Fruit fly (Drosophila melanogaster): ENCODE results near the gene CG15279.
"Not testable (repeated sequence)": the region's sequence is repeated elsewhere in the genome, so short reads cannot be mapped to it uniquely, and the experiment has no call there.

CG15279 gene

dm6 chr2L:14851678-14852077, at the start of gene CG15279:
CG15279 (minus strand) TSS chr2L:14851749.
- no peak for TF ChIP-seq CG8478 (optimal IDR thresholded peaks at IDR 0.05)
- peak in 1 of 2 experiments; percentile 8 for TF ChIP-seq CTCF (optimal IDR thresholded peaks at IDR 0.05)

dm6 chr2L:14887530-14887929, 36.0 kb upstream of the CG15279 start:
- TF ChIP-seq CTCF (optimal IDR thresholded peaks at IDR 0.05) (no peak), CG8478 (optimal IDR thresholded peaks at IDR 0.05) (no peak)

- TF ChIP-seq CTCF, CG8478 (optimal IDR thresholded peaks at IDR 0.05): not testable (repeated sequence)
Measured at dm6 chr2L:14883621-14884020, 32.1 kb upstream of the CG15279 start, which contains the start of gene ProtB. ProtB (minus strand) TSS chr2L:14883721.

DNA sequence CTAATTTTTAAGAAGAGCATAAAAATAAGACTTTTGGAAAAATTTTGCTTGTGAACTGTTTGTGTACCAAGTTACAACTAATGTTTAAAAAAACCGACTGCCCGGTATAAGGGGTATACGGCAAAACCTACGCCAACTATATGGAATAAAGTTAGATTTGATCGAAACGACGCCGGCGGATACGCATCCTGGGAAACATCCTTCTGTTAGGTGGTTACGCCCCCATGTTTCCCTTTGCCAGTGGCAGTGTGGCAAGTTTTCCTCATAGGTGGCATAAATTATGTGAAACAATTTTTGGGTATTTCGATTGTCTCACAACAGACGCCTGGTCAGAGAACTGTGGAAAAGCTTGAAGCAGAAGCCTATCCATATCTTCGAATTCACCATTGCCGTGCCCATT, 30.0 kb upstream of the CG15279 start, which contains the start of gene ProtA:
TSS of gene ProtA (minus strand) at position 101 of the 400 bp plus-strand sequence.
- TF ChIP-seq CG8478, CTCF (optimal IDR thresholded peaks at IDR 0.05): not testable (repeated sequence)

DNA sequence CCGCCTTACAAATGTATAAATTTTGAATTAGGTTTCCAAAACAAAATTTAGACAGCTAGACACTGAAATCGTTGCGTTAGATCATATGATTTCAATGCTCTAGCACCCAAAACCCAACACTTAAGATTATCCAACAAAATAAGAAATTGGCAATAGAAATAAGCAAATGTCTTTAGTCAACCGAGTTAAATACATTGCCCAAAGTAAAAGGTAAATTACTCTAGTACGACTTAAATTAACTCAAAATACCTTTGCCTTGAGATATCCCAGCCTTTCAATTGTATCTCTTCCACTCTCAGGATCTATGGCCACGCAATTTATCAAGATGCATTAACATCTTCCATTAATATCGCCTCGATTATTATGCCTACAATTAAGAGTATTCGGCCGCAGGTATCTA, 24.7 kb upstream of the CG15279 start, which contains the start of gene CG15278:
TSS of gene CG15278 (minus strand) at position 101 of the 400 bp plus-strand sequence.
- TF ChIP-seq CTCF (optimal IDR thresholded peaks at IDR 0.05): no peak
- TF ChIP-seq CG8478 (optimal IDR thresholded peaks at IDR 0.05): no peak

DNA sequence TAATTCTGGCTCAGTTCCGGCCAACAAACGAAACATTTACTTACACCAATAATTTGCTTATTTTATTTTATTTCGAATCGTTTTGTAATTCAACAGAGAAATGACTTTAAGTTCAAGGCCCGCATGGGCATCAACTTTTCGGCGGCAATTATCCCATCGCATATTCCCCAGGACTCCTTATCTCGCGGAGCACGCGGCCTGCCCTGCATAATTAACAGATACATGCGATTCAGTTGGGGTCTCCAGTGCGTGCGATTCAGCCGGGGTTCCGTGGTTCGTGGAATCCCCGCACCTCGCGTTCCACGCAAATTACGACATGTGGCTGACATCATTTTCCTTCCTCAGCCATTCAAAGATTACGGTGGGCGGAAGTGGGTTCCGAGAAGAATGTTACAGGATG, 20.4 kb upstream of the CG15279 start, which contains the start of gene CG4480:
TSS of gene CG4480 (minus strand) at position 101 of the 400 bp plus-strand sequence.
- TF ChIP-seq CTCF (optimal IDR thresholded peaks at IDR 0.05): no peak
- TF ChIP-seq CG8478 (optimal IDR thresholded peaks at IDR 0.05): no peak

DNA sequence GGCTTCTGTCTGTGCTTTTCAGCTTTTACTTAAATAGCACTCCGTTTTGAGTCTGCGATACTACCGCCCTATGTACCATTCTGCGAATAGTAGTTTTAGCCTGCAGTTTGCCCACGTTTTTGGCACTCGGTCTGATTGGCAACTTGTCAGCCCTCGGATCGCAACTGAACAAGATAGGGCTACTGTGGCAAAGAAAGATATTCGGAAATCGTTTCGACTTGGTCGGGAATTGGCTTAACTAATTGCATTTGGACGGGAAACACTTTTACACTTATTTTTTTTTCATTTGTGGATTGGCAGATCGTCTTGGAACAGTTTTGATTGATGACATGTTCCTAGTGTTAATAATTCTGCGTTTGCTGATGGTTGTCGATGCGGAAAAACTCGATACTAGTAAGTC, 9.5 kb downstream of the CG15279 start, which contains the start of gene CG42682:
TSS of gene CG42682 (plus strand) at position 301 of the 400 bp plus-strand sequence.
- no peak for TF ChIP-seq CG8478 (optimal IDR thresholded peaks at IDR 0.05)
- no peak for TF ChIP-seq CTCF (optimal IDR thresholded peaks at IDR 0.05)

DNA sequence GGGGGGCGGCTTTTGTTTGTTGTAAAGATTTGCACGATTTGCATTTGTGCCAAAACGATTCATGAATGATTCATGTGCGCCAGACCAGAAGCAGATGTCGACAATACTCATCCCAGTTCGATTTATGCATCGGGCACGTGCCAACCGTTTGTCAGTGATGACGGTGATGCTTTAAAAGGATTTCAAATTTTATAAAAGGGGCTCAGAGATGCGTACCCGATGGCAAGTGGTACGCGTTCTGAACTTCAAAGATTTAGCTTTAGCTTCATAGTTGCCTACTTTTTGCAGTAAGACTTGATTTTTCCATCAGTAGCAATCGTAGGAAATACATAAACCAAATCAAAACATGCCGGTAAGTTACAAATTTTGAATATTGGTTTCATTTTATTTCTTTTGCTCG, 41.1 kb downstream of the CG15279 start, which contains the start of gene CG33309:
TSS of gene CG33309 (plus strand) at position 301 of the 400 bp plus-strand sequence.
- TF ChIP-seq CTCF (optimal IDR thresholded peaks at IDR 0.05) (no peak), CG8478 (optimal IDR thresholded peaks at IDR 0.05) (no peak)

dm6 chr2L:14802034-14802433, 49.5 kb downstream of the CG15279 start, which contains the start of gene CG33308:
CG33308 (plus strand) TSS chr2L:14802334.
- TF ChIP-seq CTCF (optimal IDR thresholded peaks at IDR 0.05) (no peak), CG8478 (optimal IDR thresholded peaks at IDR 0.05) (no peak)

dm6 chr2L:14797554-14797953, 54.0 kb downstream of the CG15279 start:
- TF ChIP-seq CG8478 (optimal IDR thresholded peaks at IDR 0.05) (no peak), CTCF (optimal IDR thresholded peaks at IDR 0.05) (no peak)

DNA sequence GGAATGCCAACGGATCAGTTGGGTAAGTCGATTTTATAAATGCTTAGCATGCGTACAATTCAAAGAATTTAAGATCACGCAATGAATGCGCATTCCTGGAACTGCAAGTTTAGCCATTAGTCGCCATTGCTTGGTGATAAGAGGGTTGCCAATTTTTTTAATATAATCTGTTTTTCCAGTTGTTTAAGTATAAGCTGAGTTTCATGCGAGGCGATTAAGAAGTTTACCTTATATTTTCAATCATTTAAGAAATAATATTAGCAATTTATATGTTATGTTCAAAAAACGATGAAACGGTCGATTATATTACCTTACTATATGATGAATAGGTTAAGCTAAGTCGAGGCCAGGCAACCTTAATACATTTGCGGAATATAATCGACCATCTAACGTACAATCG, 55.0 kb downstream of the CG15279 start, which contains the start of gene CG18420:
TSS of gene CG18420 (minus strand) at position 101 of the 400 bp plus-strand sequence.
- TF ChIP-seq CG8478 (optimal IDR thresholded peaks at IDR 0.05) (no peak), CTCF (optimal IDR thresholded peaks at IDR 0.05) (no peak)
